Fruit fly (Drosophila melanogaster) whole organism, prepupa: ENCODE measurements around the gene CG31928.

Source experiments
- CG10631 ChIP-seq: fragments of 200-800 bp; sonication (Bioruptor generic); optimal IDR thresholded peaks from 2 replicates; lab custom pipeline; 2016; ENCODE audit warnings: missing biosample characterization, missing genetic modification characterization
- CG10669 ChIP-seq: fragments of 200-800 bp; sonication (Bioruptor generic); optimal IDR thresholded peaks from 3 replicates; lab custom pipeline; 2018; ENCODE audit warnings: missing biosample characterization, mild to moderate bottlenecking, missing genetic modification characterization, moderate library complexity
- CG11762 ChIP-seq: fragments of 200-800 bp; sonication (Bioruptor generic); optimal IDR thresholded peaks from 3 replicates; lab custom pipeline; 2016; ENCODE audit warnings: missing biosample characterization, missing genetic modification characterization; ENCODE audit not compliant: insufficient read depth
- CG15336 ChIP-seq: fragments of 200-800 bp; sonication (Bioruptor generic); IDR thresholded peaks from 2 replicates; pipeline ENCODE4 v1.3.6; 2022; ENCODE audit warnings: missing biosample characterization, missing genetic modification characterization
- CG31627 ChIP-seq: fragments of 200-800 bp; sonication (Bioruptor generic); optimal IDR thresholded peaks from 3 replicates; lab custom pipeline; 2016; ENCODE audit warnings: missing biosample characterization, missing genetic modification characterization
- CG3919 ChIP-seq: fragments of 200-800 bp; sonication (Bioruptor generic); optimal IDR thresholded peaks from 3 replicates; lab custom pipeline; 2016; ENCODE audit warnings: missing biosample characterization, missing genetic modification characterization
- CG4318 ChIP-seq: fragments of 200-800 bp; sonication (Bioruptor generic); optimal IDR thresholded peaks from 3 replicates; lab custom pipeline; 2017; ENCODE audit warnings: missing biosample characterization, mild to moderate bottlenecking, missing genetic modification characterization
- CG6163 ChIP-seq: fragments of 200-800 bp; sonication (Bioruptor generic); IDR thresholded peaks from 3 replicates; pipeline ENCODE4 v1.3.6; 2022; ENCODE audit warnings: missing biosample characterization, missing genetic modification characterization
- CG6808 ChIP-seq: fragments of 200-800 bp; sonication (Bioruptor generic); optimal IDR thresholded peaks from 3 replicates; lab custom pipeline; 2017; ENCODE audit warnings: missing biosample characterization, missing genetic modification characterization, mild to moderate bottlenecking, moderate library complexity, missing genetic modification reagents
- CG6854 ChIP-seq: fragments of 200-800 bp; sonication (Bioruptor generic); optimal IDR thresholded peaks from 2 replicates; lab custom pipeline; 2017; ENCODE audit warnings: missing biosample characterization, mild to moderate bottlenecking, missing genetic modification characterization
- CG7368 ChIP-seq: fragments of 200-800 bp; sonication (Bioruptor generic); optimal IDR thresholded peaks from 3 replicates; lab custom pipeline; 2016; ENCODE audit warnings: missing biosample characterization, missing genetic modification characterization
- CG9139 ChIP-seq: fragments of 200-800 bp; sonication (Bioruptor generic); optimal IDR thresholded peaks from 3 replicates; lab custom pipeline; 2017; ENCODE audit warnings: missing biosample characterization, mild to moderate bottlenecking, missing genetic modification characterization
- Eip75B ChIP-seq: fragments of 200-800 bp; sonication (Bioruptor generic); optimal IDR thresholded peaks from 3 replicates; lab custom pipeline; 2016; ENCODE audit warnings: missing biosample characterization, missing genetic modification characterization
- Eip78C ChIP-seq: fragments of 200-800 bp; sonication (Bioruptor generic); peaks from one replicate; lab custom pipeline; 2016; ENCODE audit warnings: missing biosample characterization, missing genetic modification characterization
- Eip93F ChIP-seq: fragments of 200-800 bp; sonication (Bioruptor generic); optimal IDR thresholded peaks from 2 replicates; lab custom pipeline; 2016; ENCODE audit warnings: missing biosample characterization, mild to moderate bottlenecking, missing genetic modification characterization
- Ets21C ChIP-seq: fragments of 200-800 bp; sonication (Bioruptor generic); optimal IDR thresholded peaks from 3 replicates; lab custom pipeline; 2016; ENCODE audit warnings: missing biosample characterization, missing genetic modification characterization
- Hr38 ChIP-seq: sonication (Bioruptor generic); optimal IDR thresholded peaks from 2 replicates; lab custom pipeline; 2016; ENCODE audit warnings: missing biosample characterization, missing genetic modification characterization
- Hr4 ChIP-seq: fragments of 200-800 bp; sonication (Bioruptor generic); optimal IDR thresholded peaks from 3 replicates; lab custom pipeline; 2016; ENCODE audit warnings: missing biosample characterization, missing genetic modification characterization
- Smox ChIP-seq: fragments of 200-800 bp; sonication (Bioruptor generic); optimal IDR thresholded peaks from 3 replicates; lab custom pipeline; 2016; ENCODE audit warnings: missing biosample characterization, missing genetic modification characterization
- Sox102F ChIP-seq: fragments of 200-800 bp; sonication (Bioruptor generic); optimal IDR thresholded peaks from 2 replicates; lab custom pipeline; 2016; ENCODE audit warnings: missing biosample characterization, mild to moderate bottlenecking, missing genetic modification characterization
- achi ChIP-seq: fragments of 200-800 bp; sonication (Bioruptor generic); optimal IDR thresholded peaks from 3 replicates; lab custom pipeline; 2016; ENCODE audit warnings: missing biosample characterization, missing genetic modification characterization
- dsx ChIP-seq: fragments of 200-800 bp; optimal IDR thresholded peaks from 3 replicates; lab custom pipeline; 2019; ENCODE audit warnings: missing biosample characterization, mild to moderate bottlenecking, missing genetic modification characterization, moderate library complexity; ENCODE audit not compliant: poor library complexity, severe bottlenecking
- eg ChIP-seq: fragments of 200-800 bp; sonication (Bioruptor generic); IDR thresholded peaks from 3 replicates; pipeline ENCODE4 v1.3.6; 2022; ENCODE audit warnings: missing biosample characterization, missing genetic modification characterization
- fd59A ChIP-seq: fragments of 200-800 bp; sonication (Bioruptor generic); optimal IDR thresholded peaks from 2 replicates; lab custom pipeline; 2017; ENCODE audit warnings: missing biosample characterization, mild to moderate bottlenecking, missing genetic modification characterization, missing genetic modification reagents
- fkh ChIP-seq: fragments of 200-800 bp; sonication (Bioruptor generic); optimal IDR thresholded peaks from 3 replicates; lab custom pipeline; 2017; ENCODE audit warnings: missing biosample characterization, mild to moderate bottlenecking, missing genetic modification characterization, moderate library complexity
- net ChIP-seq: fragments of 200-800 bp; sonication (Bioruptor generic); optimal IDR thresholded peaks from 3 replicates; lab custom pipeline; 2016; ENCODE audit warnings: missing biosample characterization, missing genetic modification characterization
- pdm3 ChIP-seq: fragments of 200-800 bp; sonication (Bioruptor generic); optimal IDR thresholded peaks from 3 replicates; lab custom pipeline; 2016; ENCODE audit warnings: missing biosample characterization, missing genetic modification characterization
- salr ChIP-seq, 2 experiments: fragments of 200-800 bp; sonication (Bioruptor generic); optimal IDR thresholded peaks; 3 replicates each; lab custom pipeline; 2016 to 2018; ENCODE audit warnings: missing biosample characterization in 2 of 2, missing genetic modification characterization in 2 of 2, mild to moderate bottlenecking in 1 of 2
- svp ChIP-seq: fragments of 200-800 bp; sonication (Bioruptor generic); peaks from one replicate; lab custom pipeline; 2016; ENCODE audit warnings: missing biosample characterization, missing genetic modification characterization
- topi ChIP-seq: fragments of 200-800 bp; sonication (Bioruptor generic); optimal IDR thresholded peaks from 3 replicates; lab custom pipeline; 2016; ENCODE audit warnings: missing biosample characterization, missing genetic modification characterization

The CG31928 gene

dm6 chr2L:1498966-1499554 lies 7.0 kb downstream of the CG31928 start:
- TF ChIP-seq CG4318 (GFP tag; lab: Kevin White, UChicago) (no peak), CG10631 (GFP tag; lab: Kevin White, UChicago) (no peak), CG3919 (GFP tag; lab: Kevin White, UChicago) (peak; percentile 13)

- TF ChIP-seq dsx (no peak), CG4318 (GFP tag; lab: Kevin White, UChicago) (no peak), CG6808 (peak; percentile 71), topi (GFP tag; lab: Kevin White, UChicago) (no peak), svp (no peak), achi (GFP tag; lab: Kevin White, UChicago) (no peak), fkh (GFP tag; lab: Kevin White, UChicago) (no peak)
These were observed 8.2 kb downstream of the CG31928 start, which contains the start of gene CG18131 for dm6 chr2L:1500312-1500711. CG18131 (minus strand) TSS chr2L:1500608.

dm6 chr2L:1502459-1503101 lies 10.5 kb downstream of the CG31928 start, which contains the start of gene CG7420:
CG7420 (minus strand) TSS chr2L:1502904.
- TF ChIP-seq CG31627 (GFP tag; lab: Kevin White, UChicago): no peak
- no peak for TF ChIP-seq Hr4 (GFP tag; lab: Kevin White, UChicago)
- TF ChIP-seq CG6854 (GFP tag; lab: Kevin White, UChicago): no peak
- TF ChIP-seq fkh (GFP tag; lab: Kevin White, UChicago): peak; percentile 90
- no peak for TF ChIP-seq fd59A
- TF ChIP-seq CG9139 (GFP tag; lab: Kevin White, UChicago): no peak
- no peak for TF ChIP-seq CG11762 (GFP tag; lab: Kevin White, UChicago)

- TF ChIP-seq achi (GFP tag; lab: Kevin White, UChicago) (no peak), Eip78C (GFP tag; lab: Kevin White, UChicago) (peak; percentile 28)
These were observed 12.2 kb downstream of the CG31928 start for dm6 chr2L:1504288-1504687.

- TF ChIP-seq CG9139 (GFP tag; lab: Kevin White, UChicago) (no peak), pdm3 (GFP tag; lab: Kevin White, UChicago) (peak; percentile 4), svp (peak; percentile 28), salr (GFP tag; optimal IDR thresholded peaks at IDR 0.05; lab: Kevin White, UChicago) (no peak), CG10669 (GFP tag; lab: Kevin White, UChicago) (peak; percentile 21), Hr4 (GFP tag; lab: Kevin White, UChicago) (peak; percentile 7), CG6163 (GFP tag; lab: Robert Waterston, UW) (0 out of 3 replicates have a peak, but pooled peaks have one; percentile 39)
These were observed 17.7 kb downstream of the CG31928 start for dm6 chr2L:1509748-1510147.

dm6 chr2L:1517378-1517777 lies 25.3 kb downstream of the CG31928 start, which contains the start of gene CG18132:
CG18132 (minus strand) TSS chr2L:1517478.
- TF ChIP-seq fkh (GFP tag; lab: Kevin White, UChicago): no peak
- no peak for TF ChIP-seq Hr38
- TF ChIP-seq Eip75B (GFP tag; lab: Kevin White, UChicago): no peak
- no peak for TF ChIP-seq Hr4 (GFP tag; lab: Kevin White, UChicago)
- TF ChIP-seq Ets21C (GFP tag; lab: Kevin White, UChicago): no peak
- no peak for TF ChIP-seq net (GFP tag; lab: Kevin White, UChicago)
- TF ChIP-seq Smox: no peak
- no peak for TF ChIP-seq pdm3 (GFP tag; lab: Kevin White, UChicago)
- no peak for TF ChIP-seq CG6854 (GFP tag; lab: Kevin White, UChicago)
- no peak for TF ChIP-seq Eip93F (GFP tag; lab: Kevin White, UChicago)
- TF ChIP-seq eg: no peak
- TF ChIP-seq Sox102F: no peak
- TF ChIP-seq CG11762 (GFP tag; lab: Kevin White, UChicago): no peak
- no peak for TF ChIP-seq CG6163 (GFP tag; lab: Robert Waterston, UW)
- no peak for TF ChIP-seq CG10631 (GFP tag; lab: Kevin White, UChicago)
- no peak for TF ChIP-seq CG7368 (GFP tag; lab: Kevin White, UChicago)
- TF ChIP-seq CG15336 (GFP tag; lab: Robert Waterston, UW): no peak
